Worm (Caenorhabditis elegans): ENCODE results near the gene fbxa-6.

- TF ChIP-seq pha-4 (tag; optimal IDR thresholded peaks at IDR 0.05) (no peak), gei-17 (GFP tag; optimal IDR thresholded peaks at IDR 0.05) (no peak), nhr-80 (tag; optimal IDR thresholded peaks at IDR 0.05) (no peak), ztf-28 (GFP tag; IDR thresholded peaks at IDR 0.05) (no peak), dpl-1 (GFP tag; optimal IDR thresholded peaks at IDR 0.05) (no peak), nhr-120 (GFP tag; IDR thresholded peaks at IDR 0.05) (no peak)
Measured at ce11 chrIII:38117-38516, 35.2 kb upstream of the fbxa-6 start, which contains the start of gene clp-10.

Measured in whole organism, young adult.